Fruit fly (Drosophila melanogaster) whole organism, wandering third instar larva: Measurements from ENCODE around the gene Cpr64Ab.

Experiments used
- Abd-B ChIP-seq: fragments of >200 bp; optimal IDR thresholded peaks from 2 replicates; lab custom pipeline; 2017; ENCODE audit warnings: missing biosample characterization, missing genetic modification characterization
- HLH106 ChIP-seq: fragments of 200-800 bp; optimal IDR thresholded peaks from 3 replicates; lab custom pipeline; 2019; ENCODE audit warnings: missing biosample characterization, mild to moderate bottlenecking, missing genetic modification characterization, moderate library complexity
- Hnf4 ChIP-seq: fragments of 200-800 bp; sonication (Bioruptor generic); optimal IDR thresholded peaks from 2 replicates; lab custom pipeline; 2016; ENCODE audit warnings: missing biosample characterization, mild to moderate bottlenecking, missing genetic modification characterization
- Jra ChIP-seq: sonication (Bioruptor generic); optimal IDR thresholded peaks from 2 replicates; lab custom pipeline; 2016; ENCODE audit warnings: missing biosample characterization, missing genetic modification characterization
- Mio ChIP-seq: sonication (Bioruptor generic); optimal IDR thresholded peaks from 2 replicates; lab custom pipeline; 2016; ENCODE audit warnings: missing biosample characterization, missing genetic modification characterization
- brk ChIP-seq: fragments of 200-800 bp; sonication (Bioruptor generic); optimal IDR thresholded peaks from 2 replicates; lab custom pipeline; 2016; ENCODE audit warnings: missing biosample characterization, mild to moderate bottlenecking, missing genetic modification characterization
- dsf ChIP-seq: sonication (Bioruptor generic); optimal IDR thresholded peaks from 2 replicates; lab custom pipeline; 2016; ENCODE audit warnings: missing biosample characterization, missing genetic modification characterization, borderline replicate concordance
- ey ChIP-seq: fragments of 200-800 bp; sonication (Bioruptor generic); optimal IDR thresholded peaks from 2 replicates; lab custom pipeline; 2016; ENCODE audit warnings: missing biosample characterization, missing genetic modification characterization
- h ChIP-seq: fragments of 200-800 bp; sonication (Bioruptor generic); optimal IDR thresholded peaks from 3 replicates; lab custom pipeline; 2016; ENCODE audit warnings: missing biosample characterization, mild to moderate bottlenecking, missing genetic modification characterization
- lola ChIP-seq: fragments of >200 bp; optimal IDR thresholded peaks from 2 replicates; lab custom pipeline; 2017; ENCODE audit warnings: missing biosample characterization, missing genetic modification characterization
- psq ChIP-seq: fragments of 200-800 bp; sonication (Bioruptor generic); optimal IDR thresholded peaks from 3 replicates; lab custom pipeline; 2017; ENCODE audit warnings: missing biosample characterization, mild to moderate bottlenecking, missing genetic modification characterization, moderate library complexity
- usp ChIP-seq: fragments of >200 bp; optimal IDR thresholded peaks from 2 replicates; lab custom pipeline; 2017; ENCODE audit warnings: missing biosample characterization, missing genetic modification characterization
- woc ChIP-seq: sonication (Bioruptor generic); optimal IDR thresholded peaks from 2 replicates; lab custom pipeline; 2016; ENCODE audit warnings: missing biosample characterization, mild to moderate bottlenecking, missing genetic modification characterization

DNA sequence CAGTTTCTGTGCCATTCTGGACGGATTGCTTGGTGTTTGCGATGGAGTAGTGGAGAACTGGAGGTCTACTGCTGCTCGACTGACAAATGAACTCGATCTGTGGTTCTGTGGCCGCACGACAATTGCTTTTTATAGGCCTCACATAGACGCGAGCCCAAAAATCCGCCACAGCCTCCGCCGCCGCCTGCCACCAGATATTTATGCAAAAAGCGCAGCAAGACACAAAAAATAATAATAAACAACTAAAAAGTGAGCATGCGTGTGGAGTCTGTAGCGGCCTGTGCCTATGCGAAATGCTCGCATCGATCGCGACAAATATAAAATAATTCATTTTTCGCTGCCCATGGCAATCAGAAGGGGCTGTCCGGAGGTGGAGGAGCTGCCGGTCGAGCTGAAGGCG lies 2.3 kb downstream of the Cpr64Ab start, which contains the start of gene Cpr64Aa:
- TF ChIP-seq Mio (GFP tag; lab: Kevin White, UChicago) (no peak), psq (GFP tag; lab: Kevin White, UChicago) (no peak), Abd-B (GFP tag; lab: Kevin White, UChicago) (no peak), HLH106 (tag; lab: Kevin White, UChicago) (no peak), dsf (GFP tag; lab: Kevin White, UChicago) (no peak), lola (GFP tag; lab: Kevin White, UChicago) (no peak), brk (GFP tag; lab: Kevin White, UChicago) (no peak), usp (GFP tag; lab: Kevin White, UChicago) (no peak), woc (GFP tag; lab: Kevin White, UChicago) (no peak), ey (GFP tag; lab: Kevin White, UChicago) (no peak), Jra (GFP tag; lab: Kevin White, UChicago) (no peak), h (no peak), Hnf4 (no peak)
